Worm (Caenorhabditis elegans): Measurements from ENCODE around the gene T24H7.2.

T24H7.2 gene

ce11 chrII:6247011-6247410, at the start of gene T24H7.2:
TSS of gene T24H7.2 (plus strand) at chrII:6247311.
- no peak for TF ChIP-seq hmg-11 (tag; optimal IDR thresholded peaks at IDR 0.05)
- no peak for TF ChIP-seq jun-1 (tag; optimal IDR thresholded peaks at IDR 0.05)
- no peak for TF ChIP-seq unc-62 (GFP tag; optimal IDR thresholded peaks at IDR 0.05)
- TF ChIP-seq fkh-2 (tag; optimal IDR thresholded peaks at IDR 0.05): no peak
- no peak for TF ChIP-seq nhr-12 (tag; optimal IDR thresholded peaks at IDR 0.05)
- no peak for TF ChIP-seq elt-2 (tag; optimal IDR thresholded peaks at IDR 0.05)
- TF ChIP-seq elt-3 (tag; optimal IDR thresholded peaks at IDR 0.05): no peak
- no peak for TF ChIP-seq unc-39 (tag; optimal IDR thresholded peaks at IDR 0.05)
- no peak for TF ChIP-seq R02D3.7 (tag; optimal IDR thresholded peaks at IDR 0.05)
- no peak for TF ChIP-seq ztf-4 (tag; optimal IDR thresholded peaks at IDR 0.05)
- TF ChIP-seq nfya-1 (tag; optimal IDR thresholded peaks at IDR 0.05; ENCODE audit: insufficient read depth): no peak
- TF ChIP-seq nhr-43 (tag; optimal IDR thresholded peaks at IDR 0.05; ENCODE audit: poor library complexity, severe bottlenecking): no peak
- no peak for TF ChIP-seq skn-1 (tag; optimal IDR thresholded peaks at IDR 0.05)
- no peak for TF ChIP-seq elt-1 (tag; optimal IDR thresholded peaks at IDR 0.05)
- TF ChIP-seq ceh-82 (tag; optimal IDR thresholded peaks at IDR 0.05): no peak
- no peak for TF ChIP-seq ZK546.5 (tag; optimal IDR thresholded peaks at IDR 0.05)
- no peak for TF ChIP-seq nhr-28 (tag; optimal IDR thresholded peaks at IDR 0.05)
- TF ChIP-seq ztf-11 (tag; optimal IDR thresholded peaks at IDR 0.05): no peak
- no peak for TF ChIP-seq nhr-67 (tag; optimal IDR thresholded peaks at IDR 0.05)

ce11 chrII:6198468-6198867, 48.6 kb upstream of the T24H7.2 start, which contains the start of gene szy-4:
TSS of gene szy-4 (plus strand) at chrII:6198696.
- TF ChIP-seq unc-62 (GFP tag; optimal IDR thresholded peaks at IDR 0.05) (no peak), tbx-2 (tag; optimal IDR thresholded peaks at IDR 0.05) (no peak), fos-1 (tag; optimal IDR thresholded peaks at IDR 0.05) (no peak), ceh-82 (tag; optimal IDR thresholded peaks at IDR 0.05) (no peak), nhr-43 (tag; optimal IDR thresholded peaks at IDR 0.05; ENCODE audit: poor library complexity, severe bottlenecking) (no peak), fkh-2 (tag; optimal IDR thresholded peaks at IDR 0.05) (no peak)

- TF ChIP-seq lsy-12 (tag; optimal IDR thresholded peaks at IDR 0.05) (no peak), skn-1 (tag; optimal IDR thresholded peaks at IDR 0.05) (no peak), tbx-2 (tag; optimal IDR thresholded peaks at IDR 0.05) (no peak), fkh-10 (GFP tag; optimal IDR thresholded peaks at IDR 0.05) (no peak), egl-5 (tag; optimal IDR thresholded peaks at IDR 0.05) (no peak), elt-1 (tag; optimal IDR thresholded peaks at IDR 0.05) (no peak), daf-12 (tag; optimal IDR thresholded peaks at IDR 0.05) (no peak), eor-1 (tag; optimal IDR thresholded peaks at IDR 0.05) (no peak), nhr-43 (tag; optimal IDR thresholded peaks at IDR 0.05; ENCODE audit: poor library complexity, severe bottlenecking) (no peak), unc-62 (GFP tag; optimal IDR thresholded peaks at IDR 0.05) (no peak)
These were observed 48.1 kb upstream of the T24H7.2 start for ce11 chrII:6199010-6199409.

ce11 chrII:6202910-6203309, 44.2 kb upstream of the T24H7.2 start, which contains the start of gene C30B5.17:
TSS of gene C30B5.17 (minus strand) at chrII:6203010.
- no peak for TF ChIP-seq nhr-76 (tag; optimal IDR thresholded peaks at IDR 0.05)
- no peak for TF ChIP-seq hmg-11 (tag; optimal IDR thresholded peaks at IDR 0.05)
- TF ChIP-seq ztf-4 (tag; optimal IDR thresholded peaks at IDR 0.05): no peak
- TF ChIP-seq fos-1 (tag; optimal IDR thresholded peaks at IDR 0.05): no peak
- TF ChIP-seq nhr-67 (tag; optimal IDR thresholded peaks at IDR 0.05): no peak
- no peak for TF ChIP-seq daf-12 (tag; optimal IDR thresholded peaks at IDR 0.05)
- no peak for TF ChIP-seq nhr-11 (tag; optimal IDR thresholded peaks at IDR 0.05)
- no peak for TF ChIP-seq ZK546.5 (tag; optimal IDR thresholded peaks at IDR 0.05)
- no peak for TF ChIP-seq mml-1 (tag; optimal IDR thresholded peaks at IDR 0.05)
- no peak for TF ChIP-seq tbx-2 (tag; optimal IDR thresholded peaks at IDR 0.05)
- TF ChIP-seq ceh-16 (tag; optimal IDR thresholded peaks at IDR 0.05): no peak
- no peak for TF ChIP-seq ceh-9 (tag; optimal IDR thresholded peaks at IDR 0.05)
- no peak for TF ChIP-seq lsy-12 (tag; optimal IDR thresholded peaks at IDR 0.05)
- no peak for TF ChIP-seq nhr-25 (tag; optimal IDR thresholded peaks at IDR 0.05)
- no peak for TF ChIP-seq pha-4 (tag; optimal IDR thresholded peaks at IDR 0.05)
- no peak for TF ChIP-seq fkh-10 (GFP tag; optimal IDR thresholded peaks at IDR 0.05)
- no peak for TF ChIP-seq nfya-1 (tag; optimal IDR thresholded peaks at IDR 0.05; ENCODE audit: insufficient read depth)

- TF ChIP-seq nhr-25 (tag; optimal IDR thresholded peaks at IDR 0.05): no peak
- no peak for TF ChIP-seq ztf-11 (tag; optimal IDR thresholded peaks at IDR 0.05)
- TF ChIP-seq daf-12 (tag; optimal IDR thresholded peaks at IDR 0.05): no peak
- peak; percentile 71 for TF ChIP-seq fkh-10 (GFP tag; optimal IDR thresholded peaks at IDR 0.05)
These were observed 39.9 kb upstream of the T24H7.2 start for ce11 chrII:6207252-6207651.
